Worm (Caenorhabditis elegans) whole organism, midembryonic: ENCODE results near the gene lron-3.

Experiments
- T22C8.4 ChIP-seq: fragments of 200-800 bp; sonication (Bioruptor generic); IDR thresholded peaks from 2 replicates; pipeline ENCODE4 v1.3.6; 2022; ENCODE audit warnings: missing genetic modification characterization, missing compliant biosample characterization
- cog-1 ChIP-seq: sonication (generic microtip); optimal IDR thresholded peaks from 2 replicates; lab custom pipeline; 2016; ENCODE audit warnings: missing genetic modification characterization, missing compliant biosample characterization
- flt-1 ChIP-seq: fragments of 200-800 bp; sonication (Bioruptor generic); IDR thresholded peaks from 2 replicates; pipeline ENCODE4 v1.3.6; 2022; ENCODE audit warnings: missing genetic modification characterization, missing compliant biosample characterization
- klf-2 ChIP-seq: fragments of 200-800 bp; sonication (Bioruptor generic); conservative IDR thresholded peaks from 2 replicates; pipeline ENCODE4 v1.3.6; 2022; ENCODE audit warnings: missing genetic modification reagents, missing genetic modification characterization, missing compliant biosample characterization
- med-1 ChIP-seq: sonication (generic microtip); optimal IDR thresholded peaks from 2 replicates; lab custom pipeline; 2017; ENCODE audit warnings: missing genetic modification characterization, mild to moderate bottlenecking, missing compliant biosample characterization, antibody characterized with exemption, missing genetic modification reagents; ENCODE audit not compliant: insufficient read depth
- ref-1 ChIP-seq: fragments of 200-800 bp; sonication (Bioruptor generic); conservative IDR thresholded peaks from 2 replicates; pipeline ENCODE4 v1.3.6; 2022; ENCODE audit warnings: missing genetic modification reagents, missing genetic modification characterization, missing compliant biosample characterization
- tab-1 ChIP-seq: fragments of 200-800 bp; sonication (Bioruptor generic); IDR thresholded peaks from 2 replicates; pipeline ENCODE4 v1.3.6; 2022; ENCODE audit warnings: missing genetic modification characterization, missing compliant biosample characterization
- ztf-23 ChIP-seq: fragments of 200-800 bp; sonication (Bioruptor generic); IDR thresholded peaks from 2 replicates; pipeline ENCODE4 v1.3.6; 2022; ENCODE audit warnings: missing genetic modification reagents, missing genetic modification characterization, missing compliant biosample characterization
- ztf-29 ChIP-seq: fragments of 200-800 bp; sonication (Bioruptor generic); IDR thresholded peaks from 2 replicates; pipeline ENCODE4 v1.3.6; 2022; ENCODE audit warnings: missing genetic modification reagents, missing genetic modification characterization, missing compliant biosample characterization

Gene lron-3

DNA sequence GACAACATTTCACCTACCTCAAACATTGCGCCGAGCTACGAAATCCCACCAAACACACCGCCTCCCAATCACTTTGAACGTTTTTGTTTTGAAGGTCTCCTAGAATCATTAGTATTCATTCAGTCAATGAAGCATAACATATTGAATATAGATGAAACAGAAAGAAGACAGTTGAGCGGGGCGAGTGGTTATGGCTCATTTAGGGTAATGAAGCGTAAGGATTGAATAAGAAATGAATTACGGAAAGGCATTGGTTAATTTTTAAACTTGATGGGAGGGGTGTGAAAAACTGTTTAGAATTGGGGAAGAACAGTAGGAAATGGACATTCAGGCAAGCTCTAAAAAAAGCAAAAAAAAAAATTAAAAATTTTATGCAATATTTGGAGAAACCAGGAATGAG lies at the start of gene lron-3:
Gene lron-3, minus strand, starts transcription at position 101 of the 400 bp plus-strand sequence.
- TF ChIP-seq klf-2 (GFP tag; lab: Robert Waterston, UW) (no peak), ref-1 (GFP tag; lab: Robert Waterston, UW) (no peak), flt-1 (GFP tag; lab: Robert Waterston, UW) (no peak), cog-1 (no peak), ztf-29 (no peak), tab-1 (GFP tag; lab: Robert Waterston, UW) (no peak), med-1 (no peak), ztf-23 (GFP tag; lab: Robert Waterston, UW) (no peak), T22C8.4 (no peak)

DNA sequence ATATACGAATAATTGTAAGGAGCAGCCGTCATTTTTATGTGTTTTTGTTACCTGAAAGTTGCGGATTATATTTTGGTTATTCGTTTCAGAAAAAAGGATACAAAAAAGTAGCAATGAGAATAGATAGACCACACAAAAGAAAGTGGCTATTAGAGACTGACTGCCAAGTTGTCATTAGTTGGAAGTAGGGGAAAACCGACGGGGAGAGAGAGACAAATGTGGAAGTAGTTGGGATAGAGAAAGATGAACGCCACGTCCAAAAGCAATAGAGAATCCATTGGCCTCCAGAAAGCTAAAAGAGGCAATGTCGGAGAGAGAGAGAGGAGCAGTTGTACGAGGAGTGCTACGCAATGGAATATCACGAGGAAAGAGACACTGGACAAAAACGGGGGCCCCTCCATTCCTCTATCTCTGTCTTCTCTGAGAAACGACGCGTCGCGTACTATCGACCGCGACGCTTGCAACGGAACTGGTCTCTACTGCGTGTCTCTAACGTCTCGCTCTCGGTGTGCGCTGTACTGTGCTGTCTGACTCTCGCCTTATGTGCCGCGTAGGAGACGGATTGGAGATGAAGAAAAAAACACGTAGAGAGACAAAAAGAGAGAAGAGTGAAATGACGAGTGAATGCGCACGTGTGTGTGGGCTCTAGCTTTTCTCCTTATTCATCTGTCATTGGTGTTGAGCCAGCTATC lies 49.0 kb upstream of the lron-3 start, which contains the start of gene rab-14:
Gene rab-14, minus strand, starts transcription at position 51 of the 692 bp plus-strand sequence.
- TF ChIP-seq cog-1 (peak; percentile 2), ztf-23 (GFP tag; lab: Robert Waterston, UW) (peak; percentile 80), ztf-29 (no peak), klf-2 (GFP tag; lab: Robert Waterston, UW) (no peak), flt-1 (GFP tag; lab: Robert Waterston, UW) (peak; percentile 57; the same call in 1 of the 2 replicates), tab-1 (GFP tag; lab: Robert Waterston, UW) (0 out of 2 replicates have a peak, but pooled peaks have one; percentile 17)

DNA sequence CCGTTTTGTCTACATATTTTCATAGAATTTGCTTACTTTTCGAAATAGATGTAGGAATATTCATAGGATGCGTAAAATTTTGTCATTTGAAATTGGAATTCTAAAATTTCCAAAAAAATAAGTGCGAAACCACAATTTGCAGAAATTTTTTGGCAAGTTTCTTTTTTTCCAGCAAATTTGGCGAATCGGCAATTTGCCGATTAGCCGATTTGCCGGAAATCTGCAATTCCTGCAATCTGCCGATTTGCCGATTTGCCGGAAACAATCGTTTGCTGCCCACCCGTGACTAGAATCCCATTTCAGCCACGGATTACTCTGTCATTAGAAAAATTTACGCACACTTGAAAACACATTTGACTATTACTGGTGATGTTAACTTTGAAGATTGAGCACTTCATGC lies 46.5 kb upstream of the lron-3 start:
- no peak for TF ChIP-seq ref-1 (GFP tag; lab: Robert Waterston, UW)
- no peak for TF ChIP-seq klf-2 (GFP tag; lab: Robert Waterston, UW)
- no peak for TF ChIP-seq tab-1 (GFP tag; lab: Robert Waterston, UW)
- TF ChIP-seq flt-1 (GFP tag; lab: Robert Waterston, UW), result no peak
- no peak for TF ChIP-seq T22C8.4
- TF ChIP-seq med-1, result no peak

DNA sequence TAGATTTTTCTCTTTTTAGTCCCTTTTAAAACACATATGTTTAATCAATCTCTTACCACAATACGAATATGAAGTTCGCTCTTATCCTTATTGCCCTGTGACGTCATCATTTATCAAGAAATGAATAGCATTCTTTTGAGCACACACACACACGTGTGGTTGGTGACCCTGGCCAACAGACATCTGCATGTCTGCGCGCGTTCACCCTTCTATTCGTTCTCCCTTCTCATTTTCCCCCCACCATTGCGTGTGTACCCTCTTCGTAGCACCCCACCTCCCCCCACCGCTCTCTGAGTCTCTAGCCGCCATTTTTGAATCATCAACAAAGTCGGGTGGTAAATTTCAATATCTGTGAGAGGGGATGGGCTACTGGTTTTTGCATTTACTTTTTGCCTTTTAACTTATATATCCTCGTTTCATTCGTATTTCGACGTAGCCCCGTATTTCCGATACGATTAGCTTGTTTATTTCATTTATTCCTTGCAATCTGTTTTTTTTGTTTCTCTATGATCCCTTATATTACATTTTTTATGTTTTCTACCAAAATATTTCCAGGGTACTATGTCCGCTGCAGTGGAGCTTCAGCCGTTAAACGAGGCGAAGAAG lies 42.9 kb upstream of the lron-3 start, which contains the start of gene ent-2:
Gene ent-2, plus strand, starts transcription at position 556 of the 606 bp plus-strand sequence.
- no peak for TF ChIP-seq ztf-29
- peak; percentile 99 for TF ChIP-seq ztf-23 (GFP tag; lab: Robert Waterston, UW)

DNA sequence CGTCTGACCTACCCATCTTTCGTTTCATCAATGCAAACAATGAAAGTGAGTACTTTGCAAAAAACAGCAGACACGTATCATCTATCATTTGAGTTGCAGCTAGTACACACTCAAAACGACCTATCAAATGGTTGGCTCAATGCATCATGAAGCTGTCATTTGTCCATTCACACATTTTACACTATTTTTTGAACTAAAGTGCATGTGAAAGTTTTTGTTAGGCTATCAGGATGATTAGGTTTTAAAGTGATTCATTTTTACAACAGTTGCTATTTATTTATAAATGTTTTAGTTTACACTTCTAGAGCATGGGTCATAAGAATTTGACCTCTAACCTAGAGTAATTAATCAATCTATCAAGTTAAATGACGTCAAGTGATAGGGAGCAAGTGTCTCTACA lies 42.2 kb upstream of the lron-3 start:
- TF ChIP-seq tab-1 (GFP tag; lab: Robert Waterston, UW) (no peak), med-1 (no peak), ztf-23 (GFP tag; lab: Robert Waterston, UW) (no peak), ref-1 (GFP tag; lab: Robert Waterston, UW) (no peak), ztf-29 (no peak), cog-1 (no peak), flt-1 (GFP tag; lab: Robert Waterston, UW) (no peak), T22C8.4 (no peak), klf-2 (GFP tag; lab: Robert Waterston, UW) (no peak)

DNA sequence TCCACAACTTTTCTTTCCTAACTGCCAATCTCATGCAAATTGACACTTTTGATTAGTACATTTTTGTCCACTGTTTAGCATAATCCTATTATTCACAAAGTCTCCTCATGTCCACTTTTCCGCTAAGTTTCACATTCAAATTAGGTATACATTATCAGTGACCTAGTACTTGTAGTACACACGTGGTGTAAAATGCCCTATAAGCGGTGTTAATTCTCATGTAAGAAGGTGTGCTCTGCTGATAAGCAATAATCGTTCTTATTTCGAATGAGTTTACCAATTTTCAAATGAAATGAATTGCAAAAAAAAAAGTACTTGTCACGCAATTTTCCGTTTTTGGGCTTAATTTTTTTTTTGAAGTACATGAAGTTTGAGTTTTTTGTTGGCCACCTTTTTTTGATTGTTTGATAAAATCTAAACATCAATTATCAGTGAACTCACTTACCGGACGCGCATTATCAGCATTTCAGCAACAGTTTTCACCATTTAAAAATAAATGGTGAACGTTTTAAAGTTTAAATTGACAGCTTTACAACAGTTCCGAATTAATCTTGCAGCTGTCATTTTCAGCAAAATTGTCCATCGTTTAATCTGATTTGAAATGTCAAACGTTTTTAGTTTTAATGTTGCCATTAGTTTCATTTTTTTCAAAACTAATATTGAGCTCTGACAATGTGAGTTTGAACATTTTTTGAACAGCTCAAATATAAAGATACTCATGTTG lies 41.1 kb upstream of the lron-3 start:
- no peak for TF ChIP-seq T22C8.4
- TF ChIP-seq ztf-29, result no peak
- no peak for TF ChIP-seq ztf-23 (GFP tag; lab: Robert Waterston, UW)
- TF ChIP-seq cog-1, result no peak
- no peak for TF ChIP-seq tab-1 (GFP tag; lab: Robert Waterston, UW)
- no peak for TF ChIP-seq flt-1 (GFP tag; lab: Robert Waterston, UW)
- no peak for TF ChIP-seq klf-2 (GFP tag; lab: Robert Waterston, UW)
- TF ChIP-seq ref-1 (GFP tag; lab: Robert Waterston, UW), result no peak
- TF ChIP-seq med-1, result no peak

DNA sequence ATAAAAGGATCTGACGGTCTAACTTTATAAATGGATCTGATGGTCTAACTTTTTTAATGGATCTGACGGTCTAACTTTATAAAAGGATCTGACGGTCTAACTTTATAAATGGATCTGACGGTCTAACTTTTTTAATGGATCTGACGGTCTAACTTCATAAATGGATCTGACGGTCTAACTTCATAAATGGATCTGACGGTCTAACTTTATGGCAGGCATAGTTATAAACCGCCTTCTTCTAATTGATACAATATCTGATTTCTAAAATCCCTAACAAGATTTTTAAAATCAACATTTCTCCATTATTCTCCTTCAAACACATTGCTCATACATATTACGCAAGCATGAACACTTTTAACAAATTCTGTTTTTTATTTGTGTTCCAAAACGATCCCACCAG lies 39.3 kb upstream of the lron-3 start, which contains the start of gene K09A9.8:
Gene K09A9.8, minus strand, starts transcription at position 101 of the 400 bp plus-strand sequence.
- TF ChIP-seq flt-1 (GFP tag; lab: Robert Waterston, UW) (no peak), T22C8.4 (no peak), med-1 (no peak), ref-1 (GFP tag; lab: Robert Waterston, UW) (no peak), cog-1 (no peak), tab-1 (GFP tag; lab: Robert Waterston, UW) (no peak), klf-2 (GFP tag; lab: Robert Waterston, UW) (no peak), ztf-23 (GFP tag; lab: Robert Waterston, UW) (no peak), ztf-29 (no peak)

DNA sequence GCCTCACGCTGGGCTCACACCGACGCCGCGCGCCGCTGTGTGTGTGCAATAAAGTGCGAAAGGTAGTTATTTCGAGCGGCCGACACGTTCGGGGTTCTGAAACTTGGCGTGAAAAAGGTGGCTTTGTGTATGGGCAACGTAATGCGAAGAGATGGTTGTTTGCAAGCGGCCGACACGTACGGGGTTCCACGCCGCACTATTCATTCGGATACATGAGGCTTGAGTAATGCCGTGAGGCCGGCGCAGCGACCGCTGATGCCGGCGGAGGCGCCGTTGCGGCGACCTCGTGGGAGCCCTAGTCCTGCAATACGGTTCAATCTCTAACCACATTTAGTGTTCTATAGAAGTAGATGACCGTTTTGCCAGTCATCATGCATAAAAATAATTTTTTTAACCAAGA lies 36.3 kb upstream of the lron-3 start:
- TF ChIP-seq ref-1 (GFP tag; lab: Robert Waterston, UW), result no peak
- TF ChIP-seq klf-2 (GFP tag; lab: Robert Waterston, UW), result no peak
- no peak for TF ChIP-seq T22C8.4
- TF ChIP-seq cog-1, result no peak
- no peak for TF ChIP-seq ztf-29
- TF ChIP-seq flt-1 (GFP tag; lab: Robert Waterston, UW), result no peak
- no peak for TF ChIP-seq ztf-23 (GFP tag; lab: Robert Waterston, UW)
- no peak for TF ChIP-seq med-1
- TF ChIP-seq tab-1 (GFP tag; lab: Robert Waterston, UW), result no peak

DNA sequence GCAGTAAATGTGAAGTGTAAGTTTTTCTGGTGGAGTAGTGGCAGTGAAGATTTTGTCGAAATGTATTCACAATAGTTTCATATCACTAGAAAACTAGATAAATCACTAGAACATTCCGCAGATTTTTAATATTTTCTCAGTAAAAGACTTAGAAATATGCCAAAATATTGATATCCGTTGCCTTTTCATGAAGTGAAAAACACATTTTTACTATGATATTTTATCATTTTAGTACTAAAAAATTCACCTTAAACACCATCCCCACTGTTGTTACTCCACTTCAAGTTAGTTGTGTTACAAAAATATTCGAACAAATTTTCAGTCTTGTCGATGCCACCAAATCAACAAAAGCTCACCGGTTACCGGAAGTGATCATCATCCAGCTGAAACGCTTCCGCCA lies 35.6 kb upstream of the lron-3 start:
- TF ChIP-seq ztf-29 (no peak), klf-2 (GFP tag; lab: Robert Waterston, UW) (no peak), ref-1 (GFP tag; lab: Robert Waterston, UW) (no peak), ztf-23 (GFP tag; lab: Robert Waterston, UW) (no peak), cog-1 (no peak), med-1 (no peak), T22C8.4 (no peak), tab-1 (GFP tag; lab: Robert Waterston, UW) (no peak), flt-1 (GFP tag; lab: Robert Waterston, UW) (no peak)
